Worm (Caenorhabditis elegans): Measurements from ENCODE around the gene C01G5.25.

The C01G5.25 gene

ce11 chrIV:6552036-6552435 is 10.6 kb downstream of the C01G5.25 start:
- no peak for TF ChIP-seq egl-27 (tag; optimal IDR thresholded peaks at IDR 0.05)
- no peak for TF ChIP-seq zag-1 (tag; optimal IDR thresholded peaks at IDR 0.05)
- no peak for TF ChIP-seq mab-5 (tag; optimal IDR thresholded peaks at IDR 0.05)
- no peak for TF ChIP-seq unc-62 (GFP tag; optimal IDR thresholded peaks at IDR 0.05)
- TF ChIP-seq mdl-1 (tag; optimal IDR thresholded peaks at IDR 0.05) = no peak
- TF ChIP-seq unc-39 (tag; optimal IDR thresholded peaks at IDR 0.05) = no peak
- TF ChIP-seq C34F6.9 (tag; optimal IDR thresholded peaks at IDR 0.05) = no peak
- TF ChIP-seq nhr-10 (tag; optimal IDR thresholded peaks at IDR 0.05) = no peak

ce11 chrIV:6554865-6555264 is 13.4 kb downstream of the C01G5.25 start:
- no peak for TF ChIP-seq mab-5 (tag; optimal IDR thresholded peaks at IDR 0.05)
- TF ChIP-seq nhr-129 (tag; optimal IDR thresholded peaks at IDR 0.05) = peak; percentile 7
- TF ChIP-seq gmeb-1 (tag; optimal IDR thresholded peaks at IDR 0.05) = peak; percentile 23
- peak; percentile 26 for TF ChIP-seq sma-3 (GFP tag; optimal IDR thresholded peaks at IDR 0.05)
- TF ChIP-seq lsy-2 (tag; optimal IDR thresholded peaks at IDR 0.05) = peak in 1 of 2 experiments; percentile 17
- no peak for TF ChIP-seq C34F6.9 (tag; optimal IDR thresholded peaks at IDR 0.05)
- peak; percentile 83 for TF ChIP-seq sma-9 (GFP tag; optimal IDR thresholded peaks at IDR 0.05)
- TF ChIP-seq sma-9 (tag; optimal IDR thresholded peaks at IDR 0.05) = no peak
- peak; percentile 97 for TF ChIP-seq fos-1 (tag; optimal IDR thresholded peaks at IDR 0.05)
- TF ChIP-seq nhr-21 (tag; optimal IDR thresholded peaks at IDR 0.05) = peak; percentile 15
- peak; percentile 47 for TF ChIP-seq crh-2 (tag; optimal IDR thresholded peaks at IDR 0.05)

ce11 chrIV:6555388-6556330 is 14.2 kb downstream of the C01G5.25 start, which contains the start of gene paqr-1:
TSS of gene paqr-1 (minus strand) at chrIV:6555438.
- no peak for TF ChIP-seq nhr-21 (tag; optimal IDR thresholded peaks at IDR 0.05)
- no peak for TF ChIP-seq unc-39 (tag; optimal IDR thresholded peaks at IDR 0.05)
- no peak for TF ChIP-seq mab-5 (tag; optimal IDR thresholded peaks at IDR 0.05)
- TF ChIP-seq ztf-4 (tag; optimal IDR thresholded peaks at IDR 0.05) = no peak
- TF ChIP-seq skn-1 (tag; optimal IDR thresholded peaks at IDR 0.05) = no peak
- no peak for TF ChIP-seq alr-1 (tag; optimal IDR thresholded peaks at IDR 0.05)
- TF ChIP-seq zag-1 (tag; optimal IDR thresholded peaks at IDR 0.05) = no peak
- peak; percentile 14 for TF ChIP-seq crh-2 (tag; optimal IDR thresholded peaks at IDR 0.05)
- TF ChIP-seq nhr-129 (tag; optimal IDR thresholded peaks at IDR 0.05) = peak; percentile 31
- no peak for TF ChIP-seq ceh-82 (tag; optimal IDR thresholded peaks at IDR 0.05)
- no peak for TF ChIP-seq ZK546.5 (tag; optimal IDR thresholded peaks at IDR 0.05)
- TF ChIP-seq egl-27 (tag; optimal IDR thresholded peaks at IDR 0.05) = no peak
- TF ChIP-seq elt-1 (tag; optimal IDR thresholded peaks at IDR 0.05) = no peak
- no peak for TF ChIP-seq R02D3.7 (tag; optimal IDR thresholded peaks at IDR 0.05)
- TF ChIP-seq nhr-237 (tag; optimal IDR thresholded peaks at IDR 0.05) = no peak
- TF ChIP-seq aly-2 (tag; optimal IDR thresholded peaks at IDR 0.05) = no peak
- no peak for TF ChIP-seq Y55F3AM.14 (GFP tag; optimal IDR thresholded peaks at IDR 0.05)
- TF ChIP-seq sma-3 (GFP tag; optimal IDR thresholded peaks at IDR 0.05) = no peak
- TF ChIP-seq lin-39 (tag; optimal IDR thresholded peaks at IDR 0.05) = no peak
- no peak for TF ChIP-seq nhr-11 (tag; optimal IDR thresholded peaks at IDR 0.05)
- peak; percentile 84 for TF ChIP-seq unc-55 (GFP tag; optimal IDR thresholded peaks at IDR 0.05)
- TF ChIP-seq snpc-4 (tag; optimal IDR thresholded peaks at IDR 0.05) = no peak
- no peak for TF ChIP-seq elt-3 (tag; optimal IDR thresholded peaks at IDR 0.05)
- TF ChIP-seq C34F6.9 (tag; optimal IDR thresholded peaks at IDR 0.05) = peak; percentile 53
- no peak for TF ChIP-seq ama-1 (optimal IDR thresholded peaks at IDR 0.05)
- TF ChIP-seq blmp-1 (tag; optimal IDR thresholded peaks at IDR 0.05; ENCODE audit: insufficient read depth) = peak; percentile 64
- TF ChIP-seq unc-62 (GFP tag; optimal IDR thresholded peaks at IDR 0.05) = no peak
- no peak for TF ChIP-seq F13H6.1 (tag; optimal IDR thresholded peaks at IDR 0.05)
- TF ChIP-seq ztf-1 (GFP tag; conservative IDR thresholded peaks at IDR 0.05) = no peak
- peak in 1 of 2 experiments; percentile 40 for TF ChIP-seq mdl-1 (tag; optimal IDR thresholded peaks at IDR 0.05)
- TF ChIP-seq nhr-12 (tag; optimal IDR thresholded peaks at IDR 0.05) = no peak
- TF ChIP-seq nhr-6 (tag; optimal IDR thresholded peaks at IDR 0.05) = no peak
- TF ChIP-seq ceh-16 (tag; optimal IDR thresholded peaks at IDR 0.05) = no peak
- peak in 1 of 2 experiments; percentile 51 for TF ChIP-seq lsy-2 (tag; optimal IDR thresholded peaks at IDR 0.05)
- TF ChIP-seq nhr-77 (tag; optimal IDR thresholded peaks at IDR 0.05) = no peak
- no peak for TF ChIP-seq lin-13 (GFP tag; optimal IDR thresholded peaks at IDR 0.05)
- peak; percentile 36 for TF ChIP-seq gmeb-1 (tag; optimal IDR thresholded peaks at IDR 0.05)
- TF ChIP-seq fos-1 (tag; optimal IDR thresholded peaks at IDR 0.05) = peak; percentile 14
- TF ChIP-seq nhr-25 (tag; optimal IDR thresholded peaks at IDR 0.05) = no peak
- TF ChIP-seq nhr-23 (tag; optimal IDR thresholded peaks at IDR 0.05) = no peak
- no peak for TF ChIP-seq ztf-11 (tag; optimal IDR thresholded peaks at IDR 0.05)
- TF ChIP-seq sma-9 (GFP tag; optimal IDR thresholded peaks at IDR 0.05) = peak; percentile 88
- TF ChIP-seq sma-9 (tag; optimal IDR thresholded peaks at IDR 0.05) = no peak
- no peak for TF ChIP-seq mbf-1 (tag; optimal IDR thresholded peaks at IDR 0.05)
